Worm (Caenorhabditis elegans) whole organism, L2 larva: ENCODE results near the gene C05C12.4.

Experiments used
- ama-1 ChIP-seq: fragments of 150-350 bp; optimal IDR thresholded peaks from 2 replicates; lab custom pipeline; 2018; ENCODE audit warnings: inconsistent platforms
- nhr-25 ChIP-seq: fragments of 150-350 bp; sonication (generic microtip); optimal IDR thresholded peaks from 3 replicates; lab custom pipeline; 2014; ENCODE audit warnings: missing biosample characterization, missing genetic modification characterization

ce11 chrIV:11269483-11269882 lies 21.6 kb upstream of the C05C12.4 start:
- TF ChIP-seq nhr-25 (tag; lab: Kevin White, UChicago) (no peak), ama-1 (lab: Kevin White, UChicago) (no peak)
